Fruit fly (Drosophila melanogaster): ENCODE data around the gene Syx7.

Syx7 gene

DNA sequence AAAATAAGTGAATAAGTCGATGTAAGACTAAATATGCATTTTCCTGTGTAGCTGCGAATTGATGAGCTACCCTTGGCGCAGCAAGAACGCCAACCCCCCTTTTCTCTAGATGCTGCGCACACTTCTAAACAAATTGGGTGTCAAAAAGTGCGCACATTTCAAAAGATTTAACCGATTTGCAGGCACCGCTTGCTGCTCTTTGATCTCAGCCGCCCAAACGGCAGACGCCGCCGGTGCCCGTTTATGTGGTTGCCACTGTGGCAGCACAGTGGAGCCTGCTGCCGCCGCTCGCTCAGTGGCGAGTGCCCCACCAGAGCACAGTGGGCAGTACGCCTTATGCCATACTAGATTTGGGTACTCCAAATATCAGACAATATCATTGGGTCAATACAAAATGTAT, 4.9 kb downstream of the Syx7 start:
- TF ChIP-seq CG17801 (GFP tag; optimal IDR thresholded peaks at IDR 0.05; ENCODE audit: partially characterized antibody) = no peak

DNA sequence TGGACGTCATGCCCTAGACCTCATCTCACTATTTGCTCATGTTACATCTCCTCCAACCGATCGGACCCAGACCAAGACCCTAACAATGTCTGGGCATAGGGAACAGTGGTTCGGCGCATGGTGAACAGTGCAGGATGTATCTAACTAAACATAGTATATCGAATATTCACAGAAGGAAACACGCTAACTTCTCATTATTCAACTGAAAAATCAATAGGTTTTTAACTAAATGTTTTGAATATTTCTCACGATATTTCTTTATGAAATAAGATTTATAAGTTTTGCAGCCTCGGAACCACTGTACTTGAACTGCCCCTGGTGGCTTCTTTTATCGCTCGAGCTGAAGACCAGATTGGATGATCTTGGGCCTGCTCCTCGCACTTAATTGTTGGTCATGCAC, 8.0 kb downstream of the Syx7 start:
- TF ChIP-seq CG17801 (GFP tag; optimal IDR thresholded peaks at IDR 0.05; ENCODE audit: partially characterized antibody) = no peak

DNA sequence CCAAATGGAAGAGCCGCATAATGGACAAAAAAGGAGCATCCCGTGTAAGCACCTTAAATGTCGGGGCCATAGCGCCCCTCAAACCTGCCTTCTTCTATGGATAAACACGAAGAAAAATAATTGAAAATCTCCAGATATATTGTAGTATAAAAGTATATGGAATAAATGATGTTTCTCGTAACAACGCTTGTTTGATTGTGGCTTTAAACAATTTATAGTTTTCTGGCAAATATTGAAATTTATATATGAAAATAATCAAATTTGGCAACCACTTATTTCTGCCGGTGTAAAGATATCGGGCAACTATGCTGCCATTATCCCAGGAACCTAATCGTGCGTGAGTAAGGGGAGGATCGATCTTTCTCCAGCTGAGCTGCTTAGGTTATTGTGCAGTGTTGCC, 9.6 kb downstream of the Syx7 start:
- no peak for TF ChIP-seq CG17801 (GFP tag; optimal IDR thresholded peaks at IDR 0.05; ENCODE audit: partially characterized antibody)

DNA sequence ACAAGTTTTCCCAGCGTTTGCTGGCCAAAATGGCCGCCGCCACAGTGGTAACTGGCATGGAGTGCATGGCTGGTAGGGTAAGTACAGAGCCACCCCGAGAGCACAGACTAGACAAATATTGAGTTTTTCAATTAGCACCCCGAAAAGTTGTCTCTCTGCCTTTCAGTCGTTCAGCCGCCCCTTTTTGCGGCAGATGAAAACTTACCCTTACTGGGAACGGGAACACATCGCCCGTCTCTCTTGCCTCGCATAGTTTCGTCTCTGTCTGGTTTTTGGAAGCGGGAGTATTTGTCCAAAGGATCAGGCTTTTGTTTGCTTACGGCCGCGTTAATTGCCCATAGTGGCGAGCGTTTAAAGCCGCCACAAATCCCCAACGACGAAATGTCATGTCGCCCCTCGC, 13.1 kb downstream of the Syx7 start:
- no peak for TF ChIP-seq CG17801 (GFP tag; optimal IDR thresholded peaks at IDR 0.05; ENCODE audit: partially characterized antibody)

DNA sequence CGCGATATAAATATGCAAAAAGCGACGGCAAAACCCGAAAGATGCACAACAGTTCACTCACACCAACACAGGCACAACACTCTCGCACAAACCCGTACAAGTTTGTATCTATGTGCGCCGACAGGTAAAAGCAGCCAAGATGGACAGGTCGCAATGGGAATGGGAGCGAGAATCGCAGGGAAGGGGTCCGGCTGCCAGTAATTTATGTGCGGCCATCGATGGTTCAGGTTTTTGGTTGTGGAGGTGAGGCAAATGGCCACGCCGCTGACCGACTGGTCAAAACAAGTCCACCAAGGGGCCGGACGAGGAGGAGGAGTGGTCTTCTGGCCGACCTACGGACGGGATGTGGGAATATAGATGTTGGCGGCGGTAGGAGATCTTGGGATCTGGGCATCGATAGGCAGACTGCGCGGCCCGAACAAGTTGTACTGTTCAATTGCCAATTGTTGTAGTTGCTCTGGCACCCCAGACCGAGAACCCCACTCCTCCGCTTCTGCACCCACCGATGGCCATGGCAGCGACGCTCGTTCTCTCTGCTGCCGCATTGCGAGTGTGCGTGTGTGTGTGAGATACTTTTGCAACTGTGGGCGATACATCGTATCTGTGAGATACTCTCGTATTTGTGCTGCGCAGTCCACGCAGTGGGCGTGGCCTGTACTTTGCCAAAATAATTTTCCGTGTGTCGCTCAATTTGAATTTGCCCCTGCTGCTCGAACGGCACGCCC, 14.7 kb downstream of the Syx7 start:
- no peak for TF ChIP-seq CG17801 (GFP tag; optimal IDR thresholded peaks at IDR 0.05; ENCODE audit: partially characterized antibody)

DNA sequence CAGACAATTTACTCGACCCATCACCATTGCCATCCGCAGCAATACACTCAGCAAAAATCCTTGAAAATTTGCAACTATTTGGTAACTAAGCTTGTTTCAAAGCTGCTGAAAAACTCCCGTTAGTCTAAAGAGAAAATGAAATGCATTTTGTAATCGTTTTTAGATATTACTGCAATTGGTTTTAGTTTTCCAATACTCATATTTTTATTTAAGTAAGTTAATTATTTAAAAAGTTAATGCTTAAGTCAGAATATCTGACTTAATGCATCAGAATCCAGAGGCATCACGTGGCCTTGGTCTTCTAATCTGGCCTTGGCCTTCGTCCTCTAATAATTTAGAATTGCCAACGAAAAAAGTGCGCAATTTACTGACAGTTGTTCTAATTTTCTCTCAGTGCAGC, 17.2 kb downstream of the Syx7 start:
- TF ChIP-seq CG17801 (GFP tag; optimal IDR thresholded peaks at IDR 0.05; ENCODE audit: partially characterized antibody) = no peak

DNA sequence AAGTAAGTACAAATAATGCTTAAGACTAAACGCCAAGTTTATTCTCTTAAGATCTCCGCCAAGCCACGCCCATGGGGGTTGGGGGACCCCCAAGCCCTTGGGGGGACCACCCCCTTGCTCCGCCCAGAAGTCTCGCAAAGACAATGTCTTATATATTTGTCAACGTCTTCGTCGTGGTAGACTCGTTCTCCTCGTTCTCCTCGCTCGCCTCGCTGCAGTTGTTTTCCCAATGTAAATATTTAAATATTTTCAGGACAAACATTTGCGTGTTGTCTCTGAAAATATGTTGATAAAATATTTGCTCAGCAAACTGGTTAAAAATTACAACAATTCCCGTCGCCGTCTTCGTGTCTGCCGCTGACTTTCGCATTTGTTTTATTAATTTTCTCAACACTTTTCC, 18.6 kb downstream of the Syx7 start:
- TF ChIP-seq CG17801 (GFP tag; optimal IDR thresholded peaks at IDR 0.05; ENCODE audit: partially characterized antibody) = no peak

DNA sequence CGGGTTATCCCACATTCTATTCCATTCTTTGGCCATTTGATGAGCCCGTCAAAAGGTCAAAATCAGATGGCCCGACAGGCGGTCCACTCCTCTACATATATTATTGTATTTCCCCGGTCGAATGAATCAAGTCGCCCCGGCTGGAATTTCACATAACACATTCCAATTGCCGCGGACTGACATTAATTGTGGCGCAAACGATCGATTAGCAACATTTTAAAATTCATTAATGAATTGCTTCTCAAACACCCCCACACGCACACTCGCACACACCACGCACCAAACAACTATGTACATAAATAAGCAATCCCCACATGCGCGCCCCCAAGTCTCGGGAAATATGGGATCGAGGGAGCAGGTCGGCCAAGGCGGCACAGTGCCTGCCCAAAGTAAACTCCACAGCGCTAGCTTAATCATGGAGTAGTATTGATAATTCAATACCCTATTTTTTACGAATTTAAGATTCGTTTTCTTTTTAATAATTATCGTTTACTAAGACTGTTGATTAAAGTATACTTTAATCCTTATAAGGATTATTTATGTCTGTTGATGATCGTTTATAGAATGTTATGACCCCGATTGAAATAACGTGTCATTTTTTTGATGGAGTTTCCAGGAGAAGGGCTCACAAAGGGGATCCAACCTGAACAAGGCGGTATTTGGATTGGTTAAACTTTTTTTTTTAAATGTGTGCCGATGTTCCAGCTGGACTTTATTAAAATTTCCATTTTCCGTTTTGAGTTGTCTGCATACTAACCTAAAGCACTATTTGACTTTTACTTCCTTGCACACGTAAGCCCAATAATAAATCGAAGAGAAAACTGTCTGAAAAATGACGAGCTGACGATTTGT, 19.9 kb downstream of the Syx7 start:
- no peak for TF ChIP-seq CG17801 (GFP tag; optimal IDR thresholded peaks at IDR 0.05; ENCODE audit: partially characterized antibody)

DNA sequence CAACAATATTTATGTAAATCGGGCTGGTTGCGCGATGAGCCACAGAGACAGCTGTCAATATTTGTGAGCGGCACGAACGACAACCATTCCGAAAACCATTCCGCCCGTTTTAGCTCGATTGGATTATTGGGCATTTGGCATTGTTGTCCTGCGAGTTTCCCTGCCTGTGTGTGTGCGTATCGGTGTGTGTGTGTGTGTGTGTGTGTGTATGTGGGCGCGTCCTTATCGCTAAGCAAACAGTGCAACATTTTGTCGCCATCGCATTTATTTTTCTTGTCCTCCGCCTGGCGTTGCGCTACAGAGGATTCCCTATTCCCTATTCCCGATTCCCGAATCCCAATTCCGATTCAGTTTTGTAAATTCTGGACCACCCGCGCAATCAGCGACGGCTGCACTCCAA, 26.3 kb downstream of the Syx7 start:
- TF ChIP-seq CG17801 (GFP tag; optimal IDR thresholded peaks at IDR 0.05; ENCODE audit: partially characterized antibody) = no peak

DNA sequence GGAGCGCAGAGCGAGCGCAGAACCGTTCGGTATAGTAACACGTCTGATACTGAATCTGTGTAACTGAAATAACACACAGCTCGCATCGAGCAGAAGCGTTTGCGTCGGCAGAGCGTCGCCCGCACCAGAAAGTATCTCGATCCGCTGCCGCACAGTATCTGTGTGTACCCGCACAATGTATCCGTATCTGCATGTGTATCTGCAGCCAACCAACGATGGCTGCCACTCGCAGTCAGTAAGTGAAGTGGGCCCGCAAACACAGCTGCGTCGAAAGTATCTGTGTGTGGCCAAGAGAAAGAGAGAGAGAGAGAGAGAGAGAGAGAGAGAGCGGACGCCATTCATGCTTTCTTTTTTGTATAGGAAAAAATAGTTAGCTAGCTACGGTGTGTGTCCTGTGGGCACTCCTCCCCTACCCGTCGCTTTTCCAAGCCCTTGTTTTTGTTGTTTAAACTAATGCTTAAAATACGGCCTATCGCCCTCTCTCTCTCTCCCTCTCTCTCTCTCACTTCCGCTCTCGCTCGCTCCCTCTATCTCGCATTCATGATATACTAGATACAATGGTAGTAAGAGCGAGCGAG, 30.9 kb downstream of the Syx7 start, which contains the start of gene croc:
Gene croc, minus strand, starts transcription at position 51 of the 578 bp plus-strand sequence.
- TF ChIP-seq CG17801 (GFP tag; optimal IDR thresholded peaks at IDR 0.05; ENCODE audit: partially characterized antibody) = no peak

DNA sequence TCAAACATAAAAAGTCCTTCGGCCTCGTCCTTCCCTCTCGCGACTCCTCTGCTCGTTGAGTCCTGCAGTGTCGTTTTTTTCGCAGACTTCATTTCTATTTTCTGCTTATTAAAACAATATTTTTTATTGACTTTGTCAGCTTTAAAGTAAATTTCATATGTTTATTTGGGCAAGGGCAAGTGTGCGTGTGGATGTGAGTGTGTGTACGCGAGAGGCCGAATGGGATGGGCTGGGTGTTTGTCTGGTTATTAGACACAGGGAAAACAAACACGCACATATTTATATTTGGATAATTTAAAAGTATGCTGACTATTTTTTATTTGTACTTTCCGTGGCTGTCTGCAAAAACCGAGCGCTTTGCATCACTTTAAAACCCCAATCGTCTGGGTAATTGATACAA, 32.2 kb downstream of the Syx7 start:
- no peak for TF ChIP-seq CG17801 (GFP tag; optimal IDR thresholded peaks at IDR 0.05; ENCODE audit: partially characterized antibody)

DNA sequence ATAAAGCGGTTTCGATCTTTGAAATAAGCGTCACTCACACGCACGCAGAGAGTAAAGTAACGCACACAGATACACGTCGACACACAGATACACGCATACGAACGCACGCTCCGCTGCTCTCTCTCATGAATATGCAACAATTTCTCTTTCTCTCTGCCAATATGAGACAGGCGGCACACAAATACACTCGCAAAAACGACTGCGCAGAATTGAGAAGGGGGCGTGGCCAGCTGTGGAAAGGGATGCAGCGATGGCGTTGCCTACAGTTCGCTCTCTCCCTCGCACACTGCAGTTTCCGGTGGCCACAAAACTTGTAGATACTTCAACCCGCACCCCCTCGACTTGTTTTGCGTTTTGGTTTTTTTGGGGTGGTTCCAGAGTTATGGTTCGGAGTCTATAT, 34.0 kb downstream of the Syx7 start:
- no peak for TF ChIP-seq CG17801 (GFP tag; optimal IDR thresholded peaks at IDR 0.05; ENCODE audit: partially characterized antibody)

DNA sequence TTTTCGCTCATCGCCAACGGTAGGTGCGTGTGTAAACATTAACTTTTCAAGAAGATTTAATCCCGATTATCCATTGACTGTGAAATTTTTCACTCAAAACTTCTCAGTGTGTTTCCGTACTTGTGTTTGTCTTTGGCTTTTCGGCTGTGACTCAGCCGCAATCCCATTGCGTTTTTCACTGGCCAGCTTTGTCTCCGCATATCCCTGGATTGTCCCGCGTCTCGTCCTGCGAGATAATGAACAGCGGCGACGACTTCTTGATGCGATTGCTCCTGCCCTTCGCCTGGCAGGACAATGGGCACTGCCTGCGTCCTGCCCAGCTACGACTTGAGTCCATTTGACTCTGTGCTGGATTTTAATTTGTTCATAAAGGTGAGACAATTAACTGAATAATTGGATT, 36.5 kb downstream of the Syx7 start:
- no peak for TF ChIP-seq CG17801 (GFP tag; optimal IDR thresholded peaks at IDR 0.05; ENCODE audit: partially characterized antibody)

DNA sequence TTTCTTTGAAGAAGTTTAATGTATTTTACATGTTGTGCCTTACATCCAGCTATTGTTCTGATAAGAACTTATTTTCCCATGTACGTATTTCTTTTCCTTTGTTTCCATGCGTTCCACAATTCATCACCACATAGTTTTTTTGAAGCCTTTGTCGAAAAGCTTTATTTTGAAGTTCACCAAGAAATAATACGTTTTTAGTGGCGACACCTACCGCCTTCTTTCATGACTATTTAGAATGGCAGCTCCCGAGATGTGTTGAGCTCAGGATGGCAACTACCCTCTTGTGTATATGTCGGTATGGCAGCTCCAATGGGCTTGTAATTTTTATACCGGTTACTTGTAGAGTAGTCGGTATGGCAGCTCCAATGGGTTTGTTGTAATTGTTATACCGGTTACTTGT, 38.2 kb downstream of the Syx7 start:
- no peak for TF ChIP-seq CG17801 (GFP tag; optimal IDR thresholded peaks at IDR 0.05; ENCODE audit: partially characterized antibody)

DNA sequence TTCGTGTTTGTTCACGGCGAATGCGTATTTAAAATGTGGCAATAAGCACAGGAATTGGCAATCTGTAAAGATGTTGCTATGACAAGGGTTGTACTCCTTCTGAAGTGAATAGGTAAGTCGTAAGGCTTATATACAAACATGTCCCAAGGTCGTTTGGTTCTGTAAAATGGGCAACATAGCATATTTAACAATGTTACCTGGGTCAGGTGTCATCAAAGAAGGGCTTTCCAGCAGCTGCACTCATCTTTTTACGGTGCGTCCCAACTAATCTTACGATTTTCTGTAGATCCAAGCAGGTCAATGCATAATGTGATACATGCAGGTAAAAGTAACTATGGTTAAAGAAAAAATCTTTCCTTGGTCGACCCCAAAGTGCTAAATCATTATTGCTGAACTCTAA, 44.9 kb downstream of the Syx7 start, which contains the start of gene Neu2:
Gene Neu2, minus strand, starts transcription at position 101 of the 400 bp plus-strand sequence.
- TF ChIP-seq CG17801 (GFP tag; optimal IDR thresholded peaks at IDR 0.05; ENCODE audit: partially characterized antibody) = no peak
